Worm (Caenorhabditis elegans) whole organism, L2 larva: ENCODE results near the gene Y77E11A.8.

ENCODE experiments used
- F13H6.1 ChIP-seq: sonication (generic microtip); optimal IDR thresholded peaks from 2 replicates; lab custom pipeline; 2016; ENCODE audit warnings: missing genetic modification characterization, missing compliant biosample characterization
- R02D3.7 ChIP-seq: fragments of 150-350 bp; optimal IDR thresholded peaks from 2 replicates; lab custom pipeline; 2014; ENCODE audit warnings: missing biosample characterization, missing genetic modification characterization
- Y55F3AM.14 ChIP-seq: fragments of 200-800 bp; sonication (Bioruptor generic); optimal IDR thresholded peaks from 2 replicates; lab custom pipeline; 2018; ENCODE audit warnings: mild to moderate bottlenecking, missing genetic modification characterization, missing compliant biosample characterization
- aly-2 ChIP-seq: fragments of 150-350 bp; optimal IDR thresholded peaks from 2 replicates; lab custom pipeline; 2014; ENCODE audit warnings: missing biosample characterization, missing genetic modification characterization
- blmp-1 ChIP-seq: sonication (generic microtip); optimal IDR thresholded peaks from 2 replicates; lab custom pipeline; 2017; ENCODE audit warnings: missing genetic modification characterization, mild to moderate bottlenecking, missing compliant biosample characterization, antibody characterized with exemption, moderate library complexity; ENCODE audit not compliant: insufficient read depth
- crh-2 ChIP-seq: sonication (generic microtip); optimal IDR thresholded peaks from 2 replicates; lab custom pipeline; 2017; ENCODE audit warnings: missing biosample characterization, missing genetic modification characterization
- elt-1 ChIP-seq: fragments of 150-350 bp; optimal IDR thresholded peaks from 2 replicates; lab custom pipeline; 2014; ENCODE audit warnings: missing biosample characterization, missing genetic modification characterization
- elt-3 ChIP-seq: sonication (generic microtip); optimal IDR thresholded peaks from 2 replicates; lab custom pipeline; 2017; ENCODE audit warnings: missing biosample characterization, missing genetic modification characterization
- fos-1 ChIP-seq: fragments of 150-350 bp; optimal IDR thresholded peaks from 2 replicates; lab custom pipeline; 2014; ENCODE audit warnings: missing biosample characterization, missing genetic modification characterization
- gmeb-1 ChIP-seq: fragments of 150-350 bp; optimal IDR thresholded peaks from 2 replicates; lab custom pipeline; 2014; ENCODE audit warnings: missing biosample characterization, missing genetic modification characterization
- lin-13 ChIP-seq: fragments of 150-350 bp; optimal IDR thresholded peaks from 2 replicates; lab custom pipeline; 2014; ENCODE audit warnings: missing biosample characterization, missing genetic modification reagents, missing genetic modification characterization
- lin-39 ChIP-seq: fragments of 150-350 bp; optimal IDR thresholded peaks from 2 replicates; lab custom pipeline; 2014; ENCODE audit warnings: missing biosample characterization, missing genetic modification reagents, missing genetic modification characterization
- lsy-2 ChIP-seq, 2 experiments: fragments of 150-350 bp in 1 of 2; sonication (generic microtip) in 1 of 2; optimal IDR thresholded peaks; 2 replicates each; lab custom pipeline; 2014 to 2017; ENCODE audit warnings: missing biosample characterization in 2 of 2, missing genetic modification characterization in 2 of 2
- mab-5 ChIP-seq: fragments of 150-350 bp; optimal IDR thresholded peaks from 2 replicates; lab custom pipeline; 2014; ENCODE audit warnings: missing biosample characterization, missing genetic modification characterization
- mbf-1 ChIP-seq: sonication (generic microtip); optimal IDR thresholded peaks from 2 replicates; lab custom pipeline; 2017; ENCODE audit warnings: missing biosample characterization, missing genetic modification characterization
- mdl-1 ChIP-seq, 2 experiments: fragments of 150-350 bp in 1 of 2; sonication (generic microtip) in 1 of 2; optimal IDR thresholded peaks; 2 replicates each; lab custom pipeline; 2017; ENCODE audit warnings: missing biosample characterization in 2 of 2, missing genetic modification characterization in 2 of 2
- nhr-11 ChIP-seq: fragments of 150-350 bp; optimal IDR thresholded peaks from 2 replicates; lab custom pipeline; 2014; ENCODE audit warnings: missing biosample characterization, missing genetic modification characterization
- nhr-12 ChIP-seq: fragments of 150-350 bp; optimal IDR thresholded peaks from 2 replicates; lab custom pipeline; 2014; ENCODE audit warnings: missing biosample characterization, missing genetic modification characterization
- nhr-129 ChIP-seq: fragments of 150-350 bp; optimal IDR thresholded peaks from 2 replicates; lab custom pipeline; 2014; ENCODE audit warnings: missing biosample characterization, missing genetic modification characterization
- nhr-23 ChIP-seq: fragments of 150-350 bp; optimal IDR thresholded peaks from 2 replicates; lab custom pipeline; 2014; ENCODE audit warnings: missing biosample characterization, missing genetic modification reagents, missing genetic modification characterization
- nhr-237 ChIP-seq: fragments of 150-350 bp; optimal IDR thresholded peaks from 2 replicates; lab custom pipeline; 2014; ENCODE audit warnings: missing biosample characterization, missing genetic modification characterization
- nhr-25 ChIP-seq: fragments of 150-350 bp; sonication (generic microtip); optimal IDR thresholded peaks from 3 replicates; lab custom pipeline; 2014; ENCODE audit warnings: missing biosample characterization, missing genetic modification characterization
- nhr-6 ChIP-seq: fragments of 150-350 bp; optimal IDR thresholded peaks from 2 replicates; lab custom pipeline; 2014; ENCODE audit warnings: missing biosample characterization, missing genetic modification characterization
- nhr-77 ChIP-seq: fragments of 150-350 bp; optimal IDR thresholded peaks from 2 replicates; lab custom pipeline; 2014; ENCODE audit warnings: missing biosample characterization, missing genetic modification characterization
- sem-4 ChIP-seq: fragments of 150-350 bp; optimal IDR thresholded peaks from 2 replicates; lab custom pipeline; 2014; ENCODE audit warnings: missing biosample characterization, missing genetic modification reagents, missing genetic modification characterization
- skn-1 ChIP-seq: sonication (generic microtip); optimal IDR thresholded peaks from 2 replicates; lab custom pipeline; 2017; ENCODE audit warnings: missing biosample characterization, missing genetic modification characterization
- sma-3 ChIP-seq: sonication (generic microtip); optimal IDR thresholded peaks from 2 replicates; lab custom pipeline; 2016; ENCODE audit warnings: missing genetic modification reagents, missing genetic modification characterization, missing compliant biosample characterization
- sma-9 ChIP-seq, 2 experiments: fragments of 150-350 bp in 1 of 2; sonication (generic microtip) in 1 of 2; optimal IDR thresholded peaks; 2 replicates each; lab custom pipeline; 2014 to 2016; ENCODE audit warnings: missing genetic modification characterization in 2 of 2, mild to moderate bottlenecking in 1 of 2, missing biosample characterization in 1 of 2, missing compliant biosample characterization in 1 of 2, missing genetic modification reagents in 1 of 2, moderate library complexity in 1 of 2
- unc-39 ChIP-seq: fragments of 150-350 bp; optimal IDR thresholded peaks from 2 replicates; lab custom pipeline; 2014; ENCODE audit warnings: missing biosample characterization, missing genetic modification characterization
- unc-55 ChIP-seq: fragments of 150-350 bp; sonication (generic microtip); optimal IDR thresholded peaks from 3 replicates; lab custom pipeline; 2014; ENCODE audit warnings: missing biosample characterization, missing genetic modification reagents, missing genetic modification characterization
- unc-62 ChIP-seq: fragments of 150-350 bp; optimal IDR thresholded peaks from 2 replicates; lab custom pipeline; 2014; ENCODE audit warnings: missing biosample characterization, missing genetic modification reagents, missing genetic modification characterization
- zag-1 ChIP-seq: fragments of 150-350 bp; optimal IDR thresholded peaks from 2 replicates; lab custom pipeline; 2014; ENCODE audit warnings: missing biosample characterization, missing genetic modification characterization
- ztf-1 ChIP-seq: fragments of 200-800 bp; sonication (Bioruptor generic); conservative IDR thresholded peaks from 2 replicates; pipeline ENCODE4 v1.3.6; 2022; ENCODE audit warnings: missing genetic modification characterization, missing compliant biosample characterization
- ztf-11 ChIP-seq: sonication (generic microtip); optimal IDR thresholded peaks from 2 replicates; lab custom pipeline; 2017; ENCODE audit warnings: missing biosample characterization, missing genetic modification characterization

Gene Y77E11A.8

DNA sequence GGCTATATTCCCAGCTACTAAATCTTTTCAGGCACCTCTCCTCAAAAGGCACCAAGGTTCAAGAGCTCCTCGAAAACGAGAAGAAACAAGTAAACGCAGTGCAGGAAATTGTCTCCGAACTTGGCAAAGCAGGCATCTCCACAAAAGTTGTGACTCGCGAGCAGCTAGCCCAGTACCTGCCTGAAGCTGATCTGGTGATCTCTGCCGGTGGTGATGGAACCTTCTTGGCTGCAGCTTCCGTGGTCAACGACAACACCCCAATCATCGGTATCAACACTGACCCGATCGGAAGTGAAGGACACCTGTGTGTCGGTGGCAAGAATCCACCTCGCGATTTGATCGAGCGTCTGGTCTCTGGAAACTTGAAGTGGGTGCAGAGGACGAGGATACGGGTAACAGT, 33.3 kb upstream of the Y77E11A.8 start:
- no peak for TF ChIP-seq sem-4
- no peak for TF ChIP-seq aly-2
- TF ChIP-seq sma-3 (GFP tag; lab: Kevin White, UChicago) = no peak
- TF ChIP-seq blmp-1 (tag; lab: Kevin White, UChicago) = no peak
- no peak for TF ChIP-seq mab-5 (tag; lab: Kevin White, UChicago)
- TF ChIP-seq Y55F3AM.14 (GFP tag; lab: Kevin White, UChicago) = peak; percentile 32

DNA sequence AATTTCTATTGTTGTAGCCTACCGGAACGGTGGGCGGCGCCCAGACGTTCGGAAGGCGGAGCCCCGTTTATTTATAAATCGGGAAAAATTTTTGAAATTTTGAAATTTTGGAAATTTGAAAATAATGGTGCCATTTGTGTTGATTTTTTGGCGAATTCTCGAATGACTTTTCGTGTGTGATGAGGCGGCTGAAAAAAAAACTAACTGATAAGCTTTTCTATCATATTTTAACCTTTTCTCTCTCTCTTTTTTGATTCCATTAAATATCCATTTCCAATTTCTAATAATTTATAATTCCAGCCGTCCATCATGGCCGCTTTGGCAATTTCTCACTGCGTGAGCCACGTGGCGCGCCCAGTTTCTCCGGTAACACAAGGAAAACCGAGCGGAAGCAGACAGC, 31.9 kb upstream of the Y77E11A.8 start, which contains the start of gene nadk-1:
TSS of gene nadk-1 (plus strand) at position 301 of the 400 bp plus-strand sequence.
- TF ChIP-seq lin-13 (GFP tag; lab: Kevin White, UChicago) (no peak), mbf-1 (tag; lab: Kevin White, UChicago) (no peak), ztf-1 (GFP tag; lab: Robert Waterston, UW) (no peak)

DNA sequence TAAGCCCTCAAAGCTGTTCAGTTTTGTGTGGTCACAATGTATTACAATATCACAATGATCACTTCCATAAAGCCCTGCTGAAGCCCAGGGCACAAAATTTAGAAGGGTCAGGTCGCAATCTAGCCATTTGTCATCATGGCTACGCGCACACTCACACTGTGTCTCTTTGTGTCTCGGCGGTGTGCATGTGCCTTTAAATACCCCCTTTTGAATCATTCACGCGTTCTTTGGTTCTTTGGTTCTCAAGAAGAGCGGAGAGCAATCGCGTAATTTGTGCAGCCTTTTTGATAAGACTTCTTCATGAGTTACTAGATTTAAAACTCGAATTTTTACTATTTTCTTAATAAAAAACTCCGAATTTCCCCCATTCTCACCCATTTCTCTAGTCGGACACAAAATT, 30.1 kb upstream of the Y77E11A.8 start:
- TF ChIP-seq Y55F3AM.14 (GFP tag; lab: Kevin White, UChicago) (no peak), nhr-237 (tag; lab: Kevin White, UChicago) (no peak), lin-13 (GFP tag; lab: Kevin White, UChicago) (no peak), unc-62 (GFP tag; lab: Kevin White, UChicago) (no peak), F13H6.1 (tag; lab: Kevin White, UChicago) (peak; percentile 41), nhr-12 (tag; lab: Kevin White, UChicago) (no peak), nhr-129 (tag; lab: Kevin White, UChicago) (peak; percentile 18), lsy-2 (tag; optimal IDR thresholded peaks at IDR 0.05; lab: Kevin White, UChicago) (no peak), gmeb-1 (no peak), sma-3 (GFP tag; lab: Kevin White, UChicago) (no peak), nhr-77 (no peak), sma-9 (GFP tag; optimal IDR thresholded peaks at IDR 0.05; lab: Kevin White, UChicago) (peak; percentile 62), sma-9 (tag; optimal IDR thresholded peaks at IDR 0.05; lab: Kevin White, UChicago) (no peak), nhr-23 (no peak), R02D3.7 (no peak), nhr-11 (tag; lab: Kevin White, UChicago) (no peak), elt-1 (tag; lab: Kevin White, UChicago) (no peak), nhr-6 (tag; lab: Kevin White, UChicago) (no peak), mbf-1 (tag; lab: Kevin White, UChicago) (no peak), elt-3 (tag; lab: Kevin White, UChicago) (no peak), skn-1 (tag; lab: Kevin White, UChicago) (no peak), unc-39 (no peak), unc-55 (GFP tag; lab: Kevin White, UChicago) (no peak), ztf-11 (tag; lab: Kevin White, UChicago) (no peak), nhr-25 (tag; lab: Kevin White, UChicago) (peak; percentile 6), aly-2 (no peak), fos-1 (tag; lab: Kevin White, UChicago) (peak; percentile 87)

DNA sequence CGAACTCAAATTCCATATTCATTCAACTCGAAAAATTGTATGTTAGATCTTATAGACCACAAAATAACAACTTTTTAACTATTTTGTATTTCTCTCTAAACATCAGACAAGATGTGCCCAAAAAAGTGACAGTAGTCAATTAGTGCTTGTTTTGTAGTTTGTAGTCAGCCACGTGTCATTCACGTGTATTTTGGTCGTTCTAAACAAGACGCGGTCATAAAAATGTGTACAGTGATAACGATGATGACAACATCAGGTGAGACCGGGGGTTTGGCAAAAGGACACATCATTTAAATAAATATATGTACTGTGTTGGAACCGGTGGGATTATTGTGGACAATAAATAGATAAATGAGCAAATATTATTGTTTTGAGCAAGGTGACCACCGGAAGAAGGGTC, 29.3 kb upstream of the Y77E11A.8 start:
- TF ChIP-seq fos-1 (tag; lab: Kevin White, UChicago) (peak; percentile 70), skn-1 (tag; lab: Kevin White, UChicago) (peak; percentile 37), crh-2 (tag; lab: Kevin White, UChicago) (peak; percentile 93), mdl-1 (tag; optimal IDR thresholded peaks at IDR 0.05; lab: Kevin White, UChicago) (peak in 1 of 2 experiments; percentile 12), lin-39 (no peak), nhr-25 (tag; lab: Kevin White, UChicago) (peak; percentile 62), F13H6.1 (tag; lab: Kevin White, UChicago) (peak; percentile 46), unc-39 (no peak), lsy-2 (tag; optimal IDR thresholded peaks at IDR 0.05; lab: Kevin White, UChicago) (peak in 1 of 2 experiments; percentile 40), nhr-129 (tag; lab: Kevin White, UChicago) (peak; percentile 41), nhr-6 (tag; lab: Kevin White, UChicago) (peak; percentile 15), gmeb-1 (peak; percentile 61), sma-9 (GFP tag; optimal IDR thresholded peaks at IDR 0.05; lab: Kevin White, UChicago) (peak; percentile 82), sma-9 (tag; optimal IDR thresholded peaks at IDR 0.05; lab: Kevin White, UChicago) (no peak), unc-55 (GFP tag; lab: Kevin White, UChicago) (no peak), zag-1 (tag; lab: Kevin White, UChicago) (no peak), sma-3 (GFP tag; lab: Kevin White, UChicago) (peak; percentile 74)
- TF ChIP-seq, all 48 proteins: peak for 12
